Worm (Caenorhabditis elegans) whole organism, L3 larva: ENCODE data around the gene try-3.

Source experiments
- R02D3.7 ChIP-seq: fragments of 150-350 bp; optimal IDR thresholded peaks from 2 replicates; lab custom pipeline; 2014; ENCODE audit warnings: missing biosample characterization, missing genetic modification characterization
- ama-1 ChIP-seq: fragments of 150-350 bp; optimal IDR thresholded peaks from 2 replicates; lab custom pipeline; 2018
- elt-2 ChIP-seq: sonication (generic microtip); optimal IDR thresholded peaks from 2 replicates; lab custom pipeline; 2016; ENCODE audit warnings: missing genetic modification reagents, mild to moderate bottlenecking, missing genetic modification characterization, missing compliant biosample characterization
- nhr-28 ChIP-seq: fragments of 150-350 bp; optimal IDR thresholded peaks from 2 replicates; lab custom pipeline; 2014; ENCODE audit warnings: missing biosample characterization, missing genetic modification characterization
- nhr-77 ChIP-seq: fragments of 150-350 bp; optimal IDR thresholded peaks from 2 replicates; lab custom pipeline; 2014; ENCODE audit warnings: missing biosample characterization, missing genetic modification characterization
- pha-4 ChIP-seq: fragments of 150-350 bp; optimal IDR thresholded peaks from 2 replicates; lab custom pipeline; 2014; ENCODE audit warnings: missing biosample characterization, missing genetic modification reagents, missing genetic modification characterization
- pqm-1 ChIP-seq: fragments of 150-350 bp; optimal IDR thresholded peaks from 2 replicates; lab custom pipeline; 2017; ENCODE audit warnings: missing biosample characterization, missing genetic modification characterization, inconsistent platforms
- unc-39 ChIP-seq: sonication (generic microtip); optimal IDR thresholded peaks from 4 replicates; lab custom pipeline; 2017; ENCODE audit warnings: missing biosample characterization, missing genetic modification characterization
- zag-1 ChIP-seq: fragments of 150-350 bp; optimal IDR thresholded peaks from 2 replicates; lab custom pipeline; 2014; ENCODE audit warnings: missing biosample characterization, missing genetic modification characterization

DNA sequence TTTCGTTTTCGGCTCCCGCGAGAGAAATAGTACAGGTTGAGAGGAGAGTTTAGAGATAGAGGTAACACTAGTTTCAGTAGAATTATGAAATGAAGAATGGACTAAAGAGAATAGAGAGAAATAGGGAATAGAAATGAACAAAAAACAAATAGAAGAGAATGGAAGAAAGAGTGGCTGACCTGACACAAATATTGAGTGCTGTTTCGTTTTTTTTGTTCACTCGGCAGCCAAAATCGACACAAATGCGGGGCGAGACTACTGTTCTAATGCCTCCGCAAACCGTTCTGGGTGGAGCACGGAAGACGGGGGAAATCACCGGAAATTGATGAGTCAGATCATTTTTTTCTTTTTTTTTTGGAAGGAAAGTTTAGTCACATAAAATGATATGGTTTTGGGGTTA, 15.7 kb downstream of the try-3 start:
- TF ChIP-seq unc-39 (tag; lab: Kevin White, UChicago) (no peak), R02D3.7 (no peak), nhr-77 (tag; lab: Kevin White, UChicago) (no peak), elt-2 (tag; lab: Kevin White, UChicago) (no peak), pha-4 (tag; lab: Kevin White, UChicago) (peak; percentile 59), zag-1 (tag; lab: Kevin White, UChicago) (no peak), pqm-1 (tag; lab: Kevin White, UChicago) (no peak), ama-1 (lab: Kevin White, UChicago) (no peak), nhr-28 (no peak)
